Fruit fly (Drosophila melanogaster) whole organism, pupa: ENCODE data around the gene GatA.

Experiments used
- CG10348 ChIP-seq: fragments of 200-800 bp; sonication (Bioruptor generic); IDR thresholded peaks from 2 replicates; pipeline ENCODE4 v1.3.6; 2022; ENCODE audit warnings: missing biosample characterization, missing genetic modification characterization
- CG12605 ChIP-seq: fragments of 200-800 bp; sonication (Bioruptor generic); IDR thresholded peaks from 2 replicates; pipeline ENCODE4 v1.3.6; 2022; ENCODE audit warnings: missing biosample characterization, missing genetic modification characterization
- CG13204 ChIP-seq: fragments of 200-800 bp; sonication (Bioruptor generic); optimal IDR thresholded peaks from 2 replicates; lab custom pipeline; 2018; ENCODE audit warnings: missing biosample characterization, mild to moderate bottlenecking, missing genetic modification characterization, moderate library complexity
- CG14655 ChIP-seq: fragments of 200-800 bp; sonication (Bioruptor generic); optimal IDR thresholded peaks from 3 replicates; lab custom pipeline; 2017; ENCODE audit warnings: mild to moderate bottlenecking, missing biosample characterization, missing genetic modification reagents, missing genetic modification characterization
- CG15710 ChIP-seq: fragments of 200-800 bp; sonication (Bioruptor generic); optimal IDR thresholded peaks from 2 replicates; lab custom pipeline; 2018; ENCODE audit warnings: missing biosample characterization, mild to moderate bottlenecking, missing genetic modification characterization, moderate library complexity
- CG17806 ChIP-seq: fragments of 200-800 bp; sonication (Bioruptor generic); optimal IDR thresholded peaks from 2 replicates; lab custom pipeline; 2018; ENCODE audit warnings: missing biosample characterization, mild to moderate bottlenecking, missing genetic modification characterization, moderate library complexity
- CG32121 ChIP-seq: fragments of 200-800 bp; sonication (Bioruptor generic); IDR thresholded peaks from 2 replicates; pipeline ENCODE4 v1.3.6; 2022; ENCODE audit warnings: missing biosample characterization, missing genetic modification characterization
- CG34367 ChIP-seq: fragments of 200-800 bp; sonication (Bioruptor generic); optimal IDR thresholded peaks from 2 replicates; lab custom pipeline; 2018; ENCODE audit warnings: missing biosample characterization, mild to moderate bottlenecking, missing genetic modification characterization
- CG4496 ChIP-seq: fragments of 200-800 bp; sonication (Bioruptor generic); IDR thresholded peaks from 3 replicates; pipeline ENCODE4 v1.3.6; 2022; ENCODE audit warnings: missing biosample characterization, missing genetic modification characterization
- CG8159 ChIP-seq: fragments of 200-800 bp; sonication (Bioruptor generic); optimal IDR thresholded peaks from 3 replicates; lab custom pipeline; 2018; ENCODE audit warnings: missing biosample characterization, mild to moderate bottlenecking, missing genetic modification characterization, moderate library complexity
- CG8301 ChIP-seq: fragments of 200-800 bp; sonication (Bioruptor generic); optimal IDR thresholded peaks from 2 replicates; lab custom pipeline; 2018; ENCODE audit warnings: missing biosample characterization, mild to moderate bottlenecking, missing genetic modification characterization
- CG9948 ChIP-seq: fragments of 200-800 bp; sonication (Bioruptor generic); optimal IDR thresholded peaks from 2 replicates; lab custom pipeline; 2018; ENCODE audit warnings: missing biosample characterization, mild to moderate bottlenecking, missing genetic modification characterization, moderate library complexity
- D1 ChIP-seq: fragments of 200-800 bp; sonication (Bioruptor generic); optimal IDR thresholded peaks from 2 replicates; lab custom pipeline; 2018; ENCODE audit warnings: missing biosample characterization, mild to moderate bottlenecking, missing genetic modification characterization, moderate library complexity
- EcR ChIP-seq: fragments of 200-800 bp; sonication (Bioruptor generic); optimal IDR thresholded peaks from 3 replicates; lab custom pipeline; 2019; ENCODE audit warnings: missing biosample characterization, missing genetic modification characterization, mild to moderate bottlenecking, moderate library complexity, missing genetic modification reagents
- Ets98B ChIP-seq: fragments of 200-800 bp; sonication (Bioruptor generic); IDR thresholded peaks from 2 replicates; pipeline ENCODE4 v1.3.6; 2022; ENCODE audit warnings: missing biosample characterization, missing genetic modification characterization
- Pif1A ChIP-seq: fragments of 200-800 bp; sonication (Bioruptor generic); optimal IDR thresholded peaks from 3 replicates; lab custom pipeline; 2016; ENCODE audit warnings: missing biosample characterization, missing genetic modification characterization
- Pif1B ChIP-seq: fragments of 200-800 bp; sonication (Bioruptor generic); optimal IDR thresholded peaks from 3 replicates; lab custom pipeline; 2016; ENCODE audit warnings: missing biosample characterization, missing genetic modification characterization
- Snoo ChIP-seq: fragments of 200-800 bp; sonication (Bioruptor generic); optimal IDR thresholded peaks from 3 replicates; lab custom pipeline; 2017; ENCODE audit warnings: missing biosample characterization, mild to moderate bottlenecking, missing genetic modification characterization, inconsistent platforms
- fd96Ca ChIP-seq: fragments of 200-800 bp; sonication (Bioruptor generic); IDR thresholded peaks from 3 replicates; pipeline ENCODE4 v1.3.6; 2022; ENCODE audit warnings: missing biosample characterization, missing genetic modification characterization
- gl ChIP-seq: fragments of 200-800 bp; sonication (Bioruptor generic); optimal IDR thresholded peaks from 2 replicates; lab custom pipeline; 2018; ENCODE audit warnings: missing biosample characterization, mild to moderate bottlenecking, missing genetic modification characterization
- rn ChIP-seq: fragments of 200-800 bp; sonication (Bioruptor generic); IDR thresholded peaks from 2 replicates; pipeline ENCODE4 v1.3.6; 2022; ENCODE audit warnings: missing biosample characterization, missing genetic modification characterization

Gene GatA

DNA sequence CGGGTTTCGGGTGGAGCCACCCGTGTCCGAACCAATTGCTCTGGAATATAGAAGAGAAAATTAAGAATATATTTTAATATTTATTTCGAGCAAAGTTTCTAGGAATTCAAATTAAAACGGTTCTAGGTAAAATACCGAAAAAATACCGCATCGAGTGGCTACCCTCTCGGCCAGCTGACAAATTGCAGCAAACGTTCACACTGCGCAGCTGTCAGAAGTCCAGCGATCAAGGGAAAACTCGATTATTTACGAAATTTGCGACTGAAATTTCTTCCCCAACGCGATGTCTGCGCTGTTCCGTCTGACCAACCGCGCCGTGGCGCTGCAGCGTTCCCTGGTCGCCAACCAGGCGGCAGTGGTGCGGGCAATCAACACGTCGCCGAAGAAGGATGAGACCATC lies 1.5 kb downstream of the GatA start, which contains the start of gene NP15.6:
NP15.6 (plus strand) TSS at position 204 of the 400 bp plus-strand sequence.
- TF ChIP-seq gl (tag; lab: Kevin White, UChicago) (no peak), CG34367 (tag; lab: Kevin White, UChicago) (no peak), CG12605 (GFP tag; lab: Robert Waterston, UW) (no peak), CG32121 (GFP tag; lab: Robert Waterston, UW) (no peak), Pif1B (GFP tag; lab: Kevin White, UChicago) (no peak), Ets98B (GFP tag; lab: Robert Waterston, UW) (no peak), D1 (tag; lab: Kevin White, UChicago) (no peak), CG17806 (tag; lab: Kevin White, UChicago) (no peak), CG15710 (tag; lab: Kevin White, UChicago) (no peak), rn (GFP tag; lab: Robert Waterston, UW) (no peak), EcR (no peak), Snoo (tag; lab: Kevin White, UChicago) (no peak), fd96Ca (GFP tag; lab: Robert Waterston, UW) (no peak)

DNA sequence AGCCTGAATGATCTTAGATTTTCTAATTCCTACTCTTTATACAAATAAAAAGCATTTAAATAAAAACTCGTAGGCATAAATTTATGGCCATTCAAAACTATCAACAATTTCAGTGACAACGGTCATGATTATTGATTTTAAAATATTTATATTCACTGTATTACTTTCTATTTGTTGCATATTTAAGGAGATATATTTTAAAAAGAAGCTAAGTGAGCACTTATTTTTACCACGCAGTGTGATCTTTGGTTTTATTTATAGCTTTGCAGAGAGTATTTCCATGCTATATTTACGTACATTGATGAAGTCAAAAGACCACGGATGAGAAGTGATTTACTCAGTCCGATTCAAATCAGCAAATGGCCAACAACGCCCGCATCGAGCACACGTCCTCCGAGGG lies 3.9 kb downstream of the GatA start, which contains the start of gene CG14285:
CG14285 (plus strand) TSS at position 339 of the 400 bp plus-strand sequence.
- TF ChIP-seq CG32121 (GFP tag; lab: Robert Waterston, UW), result peak; percentile 22; the same call in 1 of the 2 replicates
- no peak for TF ChIP-seq CG17806 (tag; lab: Kevin White, UChicago)
- TF ChIP-seq, all 21 proteins: peak for 1

DNA sequence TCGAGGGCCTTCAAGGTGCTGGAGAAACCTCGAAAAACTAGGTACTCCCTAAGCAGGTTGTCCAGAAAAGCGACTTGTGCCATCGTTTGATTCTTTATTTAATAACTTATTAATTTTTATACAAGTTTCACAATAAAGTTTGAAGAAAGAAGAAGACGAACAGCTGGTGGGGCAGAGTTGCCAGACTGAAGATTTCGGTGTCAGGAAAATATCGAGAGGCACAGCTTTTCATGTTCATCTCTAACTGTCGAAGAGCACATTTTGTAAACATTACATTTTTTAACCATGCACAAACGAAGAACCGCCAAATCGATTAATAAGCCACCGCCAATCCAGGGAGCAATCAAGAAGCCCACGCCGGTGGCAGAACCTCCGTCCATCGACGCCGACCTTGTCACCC lies 4.8 kb downstream of the GatA start, which contains the start of the genes CG6005 and CG14286:
CG6005 (minus strand) TSS at position 169 of the 400 bp plus-strand sequence.
CG14286 (plus strand) TSS at position 231 of the 400 bp plus-strand sequence.
- TF ChIP-seq gl (tag; lab: Kevin White, UChicago) (no peak), Ets98B (GFP tag; lab: Robert Waterston, UW) (peak; percentile 45), CG15710 (tag; lab: Kevin White, UChicago) (peak; percentile 13), fd96Ca (GFP tag; lab: Robert Waterston, UW) (0 out of 3 replicates have a peak, but pooled peaks have one; percentile 32), CG14655 (no peak), CG4496 (peak; percentile 70), CG17806 (tag; lab: Kevin White, UChicago) (no peak), CG32121 (GFP tag; lab: Robert Waterston, UW) (peak; percentile 32; the same call in 1 of the 2 replicates)

DNA sequence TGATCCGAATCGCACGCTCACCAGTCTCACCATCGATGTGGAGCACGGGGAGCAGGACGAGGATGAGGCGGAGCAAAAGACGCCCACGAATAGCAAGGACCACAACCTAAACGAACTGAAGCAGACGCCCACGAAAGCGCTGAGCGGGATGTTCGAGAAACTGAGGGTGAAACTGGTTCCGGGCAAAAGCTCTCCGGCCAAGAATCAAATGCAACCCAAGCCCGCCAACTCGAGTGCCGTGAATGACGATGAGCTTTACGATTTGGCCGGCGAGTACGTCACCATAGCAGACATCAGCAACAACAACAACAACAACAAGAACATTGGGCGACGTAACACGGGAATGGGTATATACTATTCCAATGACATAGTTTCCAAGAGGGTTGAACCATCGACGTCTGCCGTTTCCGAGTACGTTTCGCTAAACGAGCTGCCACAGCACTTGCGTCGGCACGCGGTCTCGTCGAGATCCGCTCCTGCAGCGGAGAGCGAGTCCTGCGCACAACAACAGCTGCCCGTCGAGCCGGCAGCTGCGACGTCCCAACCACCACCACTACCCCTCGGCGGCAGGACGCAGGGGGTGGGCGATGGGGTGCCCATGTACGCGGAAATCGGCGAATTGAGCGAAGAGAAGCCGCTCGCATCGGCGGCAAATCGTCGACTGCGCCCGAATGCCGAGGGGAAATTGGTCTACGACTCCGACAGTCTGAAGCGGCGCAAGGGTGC lies 11.2 kb downstream of the GatA start:
- TF ChIP-seq EcR (peak; percentile 20), rn (GFP tag; lab: Robert Waterston, UW) (no peak), CG13204 (GFP tag; lab: Kevin White, UChicago) (peak; percentile 94)

DNA sequence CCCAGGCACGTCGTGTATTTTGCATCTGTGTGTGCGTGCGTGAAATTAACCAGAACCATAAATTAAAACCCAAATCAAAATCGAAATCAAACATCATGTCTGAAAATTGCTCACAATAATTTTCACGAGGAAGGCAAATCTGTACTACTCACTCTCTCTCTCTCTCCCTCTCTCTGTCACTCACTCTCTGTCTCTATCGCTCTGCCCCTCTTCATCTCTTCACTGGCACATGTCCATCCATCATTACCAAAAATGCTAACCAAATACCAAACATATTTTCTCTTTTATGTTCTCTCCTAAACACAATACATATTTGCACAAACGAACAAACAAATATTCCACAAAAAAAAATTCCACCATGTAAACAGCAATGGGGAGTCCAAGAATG lies 13.2 kb downstream of the GatA start:
- TF ChIP-seq Pif1A (GFP tag; lab: Kevin White, UChicago) (no peak), fd96Ca (GFP tag; lab: Robert Waterston, UW) (no peak), gl (tag; lab: Kevin White, UChicago) (no peak), Ets98B (GFP tag; lab: Robert Waterston, UW) (no peak), EcR (no peak), rn (GFP tag; lab: Robert Waterston, UW) (no peak), CG15710 (tag; lab: Kevin White, UChicago) (no peak), Pif1B (GFP tag; lab: Kevin White, UChicago) (no peak), CG9948 (tag; lab: Kevin White, UChicago) (no peak), CG8159 (no peak), CG13204 (GFP tag; lab: Kevin White, UChicago) (no peak), CG8301 (no peak), CG32121 (GFP tag; lab: Robert Waterston, UW) (no peak), CG17806 (tag; lab: Kevin White, UChicago) (no peak), CG4496 (no peak), CG10348 (GFP tag; lab: Robert Waterston, UW) (no peak), Snoo (tag; lab: Kevin White, UChicago) (no peak), CG34367 (tag; lab: Kevin White, UChicago) (no peak)

DNA sequence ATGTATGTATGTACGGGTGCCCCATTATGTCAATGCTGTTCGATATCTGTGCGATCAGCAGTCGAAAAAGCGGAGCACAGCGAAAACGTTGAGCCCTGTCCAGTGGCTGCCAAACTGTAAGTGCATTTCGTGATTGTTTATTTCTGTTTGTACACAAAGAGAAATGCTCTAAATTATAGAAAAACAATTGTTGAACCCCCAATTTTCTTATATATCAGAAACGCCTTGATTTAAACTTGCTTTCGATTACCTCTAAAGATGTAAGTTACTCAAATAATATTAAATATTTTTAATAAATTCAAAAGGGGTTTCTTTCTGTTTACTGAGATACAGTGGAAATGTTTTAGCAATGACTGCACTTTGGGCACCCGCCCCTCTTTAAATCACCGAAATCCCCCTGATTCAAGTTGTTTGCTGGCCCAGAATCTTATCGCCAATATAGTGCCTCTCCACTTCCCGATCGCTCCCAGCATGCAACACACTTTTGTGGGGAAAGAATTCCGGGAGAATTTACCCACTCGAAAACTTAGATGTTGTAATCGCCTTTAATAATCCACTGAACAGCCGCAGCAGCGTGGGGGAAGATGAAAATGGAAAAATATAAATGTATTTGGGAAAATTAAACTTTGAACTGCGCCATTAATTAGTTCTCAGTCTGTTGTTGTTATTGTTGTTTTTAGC lies 13.8 kb downstream of the GatA start:
- no peak for TF ChIP-seq gl (tag; lab: Kevin White, UChicago)
- TF ChIP-seq CG15710 (tag; lab: Kevin White, UChicago), result no peak
- TF ChIP-seq CG12605 (GFP tag; lab: Robert Waterston, UW), result peak; percentile 36
- peak; percentile 9 for TF ChIP-seq CG17806 (tag; lab: Kevin White, UChicago)
- TF ChIP-seq Pif1B (GFP tag; lab: Kevin White, UChicago), result no peak
- TF ChIP-seq CG14655, result no peak
- TF ChIP-seq CG34367 (tag; lab: Kevin White, UChicago), result no peak
- TF ChIP-seq CG9948 (tag; lab: Kevin White, UChicago), result peak; percentile 16
- peak; percentile 29 for TF ChIP-seq CG8301
- peak; percentile 56; the same call in 1 of the 3 replicates for TF ChIP-seq CG4496
- TF ChIP-seq CG8159, result no peak
- TF ChIP-seq Snoo (tag; lab: Kevin White, UChicago), result no peak
- no peak for TF ChIP-seq EcR
- no peak for TF ChIP-seq CG13204 (GFP tag; lab: Kevin White, UChicago)
- peak; percentile 68; the same call in 1 of the 2 replicates for TF ChIP-seq Ets98B (GFP tag; lab: Robert Waterston, UW)
- 0 out of 2 replicates have a peak, but pooled peaks have one; percentile 16 for TF ChIP-seq rn (GFP tag; lab: Robert Waterston, UW)
- no peak for TF ChIP-seq D1 (tag; lab: Kevin White, UChicago)
- peak; percentile 62 for TF ChIP-seq CG32121 (GFP tag; lab: Robert Waterston, UW)
- TF ChIP-seq Pif1A (GFP tag; lab: Kevin White, UChicago), result no peak
- TF ChIP-seq fd96Ca (GFP tag; lab: Robert Waterston, UW), result no peak
- TF ChIP-seq CG10348 (GFP tag; lab: Robert Waterston, UW), result no peak
